Fruit fly (Drosophila melanogaster): ENCODE measurements around the gene CG13403.

DNA sequence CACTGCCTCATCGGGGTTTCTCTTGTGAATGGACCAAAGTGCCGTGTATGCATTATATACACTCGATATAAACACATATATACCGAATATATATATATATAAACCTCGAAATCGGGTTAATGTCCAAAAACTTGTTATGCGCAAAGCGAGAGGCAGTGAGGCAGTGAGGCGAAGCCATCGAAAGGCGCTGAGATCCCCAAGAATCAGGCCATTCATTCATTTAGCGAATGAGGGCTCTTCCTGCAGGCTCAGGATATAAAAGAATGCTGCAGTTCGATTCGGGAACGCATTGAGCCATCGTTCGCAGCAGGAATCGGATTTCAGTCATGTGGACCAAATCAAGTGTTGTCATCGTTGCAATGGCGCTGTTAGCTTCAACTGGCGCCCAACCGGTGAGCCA, 4.9 kb downstream of the CG13403 start, which contains the start of gene CG12481:
- no peak for TF ChIP-seq usp (GFP tag; optimal IDR thresholded peaks at IDR 0.05)
- no peak for TF ChIP-seq Dll (optimal IDR thresholded peaks at IDR 0.05)
- no peak for TF ChIP-seq pan (optimal IDR thresholded peaks at IDR 0.05)
- no peak for TF ChIP-seq psq (optimal IDR thresholded peaks at IDR 0.05)
- no peak for TF ChIP-seq CG8478 (optimal IDR thresholded peaks at IDR 0.05)
